Fruit fly (Drosophila melanogaster) Kc167 (cell line): ENCODE data around the gene CG31064.

Experiments used
- Myc ChIP-seq: fragments of >200 bp; optimal IDR thresholded peaks from 2 replicates; lab custom pipeline; 2017; ENCODE audit warnings: missing external identifiers
- Sin3A ChIP-seq: fragments of >200 bp; optimal IDR thresholded peaks from 2 replicates; lab custom pipeline; 2018; ENCODE audit warnings: missing external identifiers
- h ChIP-seq: fragments of >200 bp; optimal IDR thresholded peaks from 3 replicates; lab custom pipeline; 2018; ENCODE audit warnings: missing external identifiers
- insv ChIP-seq: fragments of >200 bp; optimal IDR thresholded peaks from 3 replicates; lab custom pipeline; 2018; ENCODE audit warnings: missing external identifiers
- psq ChIP-seq: fragments of >200 bp; optimal IDR thresholded peaks from 2 replicates; lab custom pipeline; 2017; ENCODE audit warnings: missing external identifiers
- ttk ChIP-seq: sonication (Bioruptor generic); optimal IDR thresholded peaks from 2 replicates; lab custom pipeline; 2017; ENCODE audit warnings: missing external identifiers

The CG31064 gene

DNA sequence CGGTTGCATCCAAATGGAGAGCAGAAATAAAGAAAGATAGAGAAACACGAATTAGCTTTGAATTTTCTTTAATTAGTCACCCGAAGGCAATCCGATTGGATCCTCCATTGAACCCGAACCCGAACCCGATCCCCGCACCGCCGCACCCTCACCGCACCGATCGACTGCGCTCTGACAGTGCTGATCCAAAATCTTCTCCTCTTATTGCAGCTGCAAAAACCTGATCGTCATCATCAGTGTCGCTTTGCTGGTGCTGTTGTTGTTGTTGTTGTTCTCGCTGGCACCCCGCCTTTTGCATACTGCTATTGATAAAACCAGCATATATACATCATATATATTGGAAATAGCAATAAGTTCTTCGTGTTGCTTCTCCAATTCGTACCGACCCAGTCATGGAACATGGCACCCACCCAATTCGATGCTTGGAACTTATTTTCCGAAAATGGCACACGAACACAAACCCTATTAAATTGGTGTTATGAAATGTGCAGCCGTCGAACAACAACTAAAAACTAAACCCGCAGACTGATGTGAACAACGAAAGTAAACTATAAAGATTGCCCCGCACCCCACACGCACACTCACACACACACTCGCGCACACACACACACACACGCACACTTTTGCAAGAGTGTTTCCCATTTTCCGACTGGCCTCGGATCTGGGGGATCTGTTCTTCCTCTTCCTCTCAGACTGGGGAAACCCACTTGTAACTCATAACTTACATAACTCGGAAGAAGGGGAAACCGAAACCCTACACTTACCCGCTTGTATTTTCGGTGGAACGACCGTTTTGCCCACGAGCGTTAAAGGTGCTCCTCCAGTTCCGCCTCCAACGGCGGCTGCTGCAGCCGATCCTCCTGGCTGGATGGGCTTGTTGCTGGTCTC is 31.7 kb upstream of the CG31064 start:
- TF ChIP-seq Sin3A, result no peak
- TF ChIP-seq psq (lab: Kevin White, UChicago), result no peak
- peak; percentile 94 for TF ChIP-seq ttk (lab: Kevin White, UChicago)
- no peak for TF ChIP-seq insv (lab: Kevin White, UChicago)
- no peak for TF ChIP-seq h (lab: Kevin White, UChicago)
- TF ChIP-seq Myc, result no peak

DNA sequence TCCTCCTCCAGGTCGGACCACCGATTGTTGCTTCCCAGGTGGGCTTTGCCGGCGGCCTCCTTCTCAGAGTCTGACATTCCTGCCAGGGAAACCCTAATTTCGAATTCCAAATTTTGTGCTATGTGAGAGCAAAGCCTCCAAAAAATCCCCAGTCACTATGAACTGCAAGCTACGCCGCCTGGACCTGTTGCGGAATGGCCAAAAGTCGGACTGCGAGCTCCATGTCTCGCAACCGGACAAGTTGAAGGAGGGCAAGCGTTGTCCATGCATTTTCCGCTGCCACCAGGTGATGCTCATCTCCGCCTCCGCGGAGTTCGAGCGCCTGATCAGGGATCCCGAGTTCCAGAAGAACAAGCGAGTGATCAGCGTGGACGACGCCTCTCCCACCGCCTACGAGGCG is 26.4 kb upstream of the CG31064 start, which contains the start of the genes CG14262 and CG14260:
TSS of gene CG14262 (minus strand) at position 101 of the 400 bp plus-strand sequence.
TSS of gene CG14260 (plus strand) at position 128 of the 400 bp plus-strand sequence.
- TF ChIP-seq Myc, result no peak

DNA sequence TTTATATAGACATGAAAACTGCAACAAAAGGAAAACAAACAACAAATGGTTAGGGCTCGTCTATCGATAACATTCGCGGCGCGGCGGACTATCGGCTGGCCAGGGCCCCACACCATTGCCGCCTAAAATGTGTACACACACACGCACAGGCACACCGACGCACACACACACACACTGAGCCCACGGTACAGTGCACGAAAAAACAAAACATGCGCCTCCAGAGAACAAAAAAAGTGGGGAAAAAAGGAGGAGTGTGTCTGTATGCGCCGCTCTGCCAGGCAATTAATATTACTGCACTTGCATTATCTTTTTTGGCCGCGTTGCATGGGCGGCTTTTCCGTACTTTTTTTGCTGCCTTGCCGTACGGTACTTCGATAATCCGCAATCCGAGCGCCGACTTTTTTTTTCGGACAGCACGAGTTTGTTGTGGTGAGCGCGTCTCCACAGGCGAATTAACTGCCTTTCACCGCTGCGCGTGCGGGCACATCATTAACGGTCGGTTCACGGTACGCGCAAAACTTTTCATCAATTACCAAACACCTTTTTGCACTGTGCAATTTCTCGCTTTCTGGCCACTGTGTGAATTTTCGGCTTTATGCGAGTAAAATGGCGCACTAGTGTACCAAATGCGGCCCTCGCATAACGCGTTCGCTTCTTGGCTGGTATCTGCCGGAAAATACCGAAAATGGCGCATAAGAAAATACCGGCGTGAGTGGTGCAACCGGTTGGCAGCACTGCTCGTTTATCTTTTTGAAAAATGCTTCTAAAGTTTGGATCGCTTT is 24.7 kb upstream of the CG31064 start, which contains the start of gene woc:
TSS of gene woc (minus strand) at position 622 of the 782 bp plus-strand sequence.
- no peak for TF ChIP-seq insv (lab: Kevin White, UChicago)
- no peak for TF ChIP-seq psq (lab: Kevin White, UChicago)
- no peak for TF ChIP-seq Myc
- TF ChIP-seq h (lab: Kevin White, UChicago), result no peak
- no peak for TF ChIP-seq Sin3A
- TF ChIP-seq ttk (lab: Kevin White, UChicago), result no peak

DNA sequence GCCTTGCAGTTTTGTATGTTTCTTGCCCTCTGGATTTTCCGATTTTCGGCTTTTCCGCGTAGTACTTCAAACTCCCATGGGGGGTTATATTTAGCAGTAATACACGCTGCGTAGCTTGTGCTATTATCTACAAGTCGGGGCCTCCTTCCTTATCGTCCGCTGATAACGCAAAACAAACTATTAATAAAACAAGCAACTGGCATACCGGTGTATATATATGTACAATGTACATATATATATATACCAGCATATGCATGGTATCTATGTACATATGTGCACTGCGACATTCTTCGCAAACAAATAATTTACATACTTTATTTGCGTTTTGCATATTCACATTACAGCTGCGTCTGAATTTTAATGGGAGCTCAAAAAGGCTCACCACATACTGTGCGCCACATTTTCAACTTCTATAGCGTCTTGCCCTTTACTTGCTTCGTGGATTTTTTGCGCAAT is 15.1 kb upstream of the CG31064 start:
- TF ChIP-seq psq (lab: Kevin White, UChicago) (no peak), Myc (no peak), Sin3A (no peak), insv (lab: Kevin White, UChicago) (no peak), ttk (lab: Kevin White, UChicago) (no peak), h (lab: Kevin White, UChicago) (no peak)

DNA sequence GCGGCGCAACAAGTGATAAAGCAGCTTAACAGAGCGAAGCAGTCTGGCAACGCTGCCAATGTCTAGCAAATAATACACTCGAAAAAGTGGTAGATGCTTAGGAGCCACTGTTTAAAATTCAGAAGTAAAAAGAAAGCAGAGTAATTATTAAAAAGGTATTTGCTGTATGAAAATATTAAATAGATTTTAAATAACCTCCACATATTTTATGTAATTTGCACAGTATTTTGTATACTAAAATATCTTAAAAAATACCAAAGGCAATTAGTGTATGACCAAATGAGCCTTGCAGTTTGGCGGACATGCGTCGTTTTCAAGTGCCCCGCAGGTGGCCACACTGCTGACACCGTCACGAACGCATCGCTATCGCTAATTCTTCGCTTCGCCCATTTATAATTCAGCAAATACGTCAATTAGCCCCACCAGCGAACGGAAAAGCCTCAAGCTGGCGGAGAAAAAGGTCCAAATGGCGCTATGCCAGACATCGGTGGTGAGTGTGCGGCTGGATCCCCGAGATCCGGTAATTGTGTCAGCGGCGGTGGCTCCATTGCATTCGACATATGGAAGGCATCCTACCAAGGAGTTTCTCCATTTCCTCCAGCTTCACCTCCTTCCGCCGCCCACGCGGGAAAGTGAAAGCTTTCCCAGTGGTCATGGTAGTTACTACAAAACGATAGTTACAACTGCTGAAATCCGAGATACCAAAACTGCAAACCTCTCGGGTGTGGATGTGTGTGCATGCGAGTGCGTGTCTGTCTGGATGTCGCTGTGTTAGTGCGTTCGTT is 14.4 kb upstream of the CG31064 start, which contains the start of gene pll:
TSS of gene pll (minus strand) at position 47 of the 785 bp plus-strand sequence.
- no peak for TF ChIP-seq h (lab: Kevin White, UChicago)
- no peak for TF ChIP-seq Sin3A
- no peak for TF ChIP-seq psq (lab: Kevin White, UChicago)
- TF ChIP-seq Myc, result no peak
- TF ChIP-seq ttk (lab: Kevin White, UChicago), result no peak
- no peak for TF ChIP-seq insv (lab: Kevin White, UChicago)

DNA sequence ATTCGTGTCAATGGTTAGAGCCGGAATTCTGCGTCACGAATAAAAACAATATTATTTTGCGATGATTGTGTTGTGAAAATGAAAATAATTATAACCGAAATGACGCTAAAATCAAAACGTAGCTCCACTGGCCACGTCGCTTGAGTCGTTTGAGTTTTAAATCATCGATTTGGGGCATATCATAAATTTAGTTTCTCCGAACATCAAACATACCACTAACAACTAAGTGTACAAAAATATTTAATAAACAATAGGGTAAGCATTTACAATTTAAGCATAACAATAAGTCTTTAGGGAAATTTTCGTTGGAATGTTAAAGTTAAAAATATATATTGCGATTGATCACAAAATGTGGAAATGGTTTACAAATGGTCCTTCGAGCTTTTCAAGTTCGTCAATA is 12.0 kb upstream of the CG31064 start, which contains the start of the genes TTLL6B and TfIIA-L:
TSS of gene TTLL6B (minus strand) at position 101 of the 400 bp plus-strand sequence.
TSS of gene TfIIA-L (plus strand) at position 206 of the 400 bp plus-strand sequence.
- TF ChIP-seq Sin3A (no peak), insv (lab: Kevin White, UChicago) (no peak)

DNA sequence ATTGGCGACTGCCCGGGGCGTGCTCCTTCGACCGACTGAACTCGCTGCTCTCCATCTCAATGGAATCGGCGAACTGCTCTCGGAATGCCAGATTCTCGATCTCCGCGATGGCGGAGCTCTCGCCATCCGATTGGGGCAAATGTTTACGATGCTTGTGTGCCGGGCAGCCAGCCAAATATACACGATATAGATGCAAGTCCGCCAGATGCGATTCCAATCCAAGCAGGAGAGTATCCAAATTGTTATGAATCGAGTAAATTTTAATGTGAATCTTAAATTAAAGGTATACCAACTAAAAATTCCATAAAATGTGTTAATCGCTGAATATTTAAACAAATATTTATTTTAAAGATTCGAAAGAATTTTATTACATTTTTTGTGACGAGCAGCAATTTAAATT is 9.0 kb upstream of the CG31064 start, which contains the start of gene CG5984:
TSS of gene CG5984 (minus strand) at position 101 of the 400 bp plus-strand sequence.
- TF ChIP-seq h (lab: Kevin White, UChicago) (no peak), ttk (lab: Kevin White, UChicago) (no peak), insv (lab: Kevin White, UChicago) (no peak), Sin3A (no peak)

DNA sequence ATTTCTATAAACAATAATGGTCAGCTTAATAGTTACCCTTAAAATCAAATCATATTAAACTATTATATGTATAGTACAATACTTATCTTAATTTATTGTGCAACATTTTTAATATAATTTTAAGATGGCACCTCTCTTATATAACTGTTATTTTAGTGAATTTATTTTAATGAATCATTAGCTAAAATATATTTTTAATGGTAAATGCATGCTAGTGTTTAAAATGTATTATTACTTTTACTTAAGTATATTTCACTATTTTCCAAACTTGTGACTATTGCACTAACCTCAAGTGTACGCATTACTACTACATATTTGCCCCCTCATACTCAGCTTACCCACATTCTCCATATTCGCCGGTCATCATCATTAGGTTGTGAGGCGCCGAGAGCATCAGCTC is 7.4 kb upstream of the CG31064 start:
- TF ChIP-seq Myc (no peak), h (lab: Kevin White, UChicago) (no peak), psq (lab: Kevin White, UChicago) (no peak)

DNA sequence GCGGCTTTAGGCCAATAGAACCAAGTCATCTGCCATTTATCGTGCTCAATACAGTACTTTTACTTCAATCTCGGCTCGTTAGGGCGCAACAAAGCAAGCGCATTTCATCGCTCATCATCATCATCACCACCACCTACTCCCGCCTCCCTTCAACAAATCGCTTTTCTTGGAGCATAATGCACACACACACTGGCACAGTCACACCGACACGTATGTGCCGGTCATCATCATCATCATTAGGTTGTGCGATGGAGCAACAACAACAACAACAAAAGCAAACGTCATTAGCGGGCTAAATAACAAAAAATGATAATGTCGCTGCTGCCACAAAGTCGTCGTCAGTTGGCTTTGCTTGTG is 6.5 kb upstream of the CG31064 start:
- TF ChIP-seq Sin3A, result no peak
- TF ChIP-seq Myc, result no peak
- no peak for TF ChIP-seq insv (lab: Kevin White, UChicago)
- TF ChIP-seq h (lab: Kevin White, UChicago), result no peak
- no peak for TF ChIP-seq psq (lab: Kevin White, UChicago)
- no peak for TF ChIP-seq ttk (lab: Kevin White, UChicago)

DNA sequence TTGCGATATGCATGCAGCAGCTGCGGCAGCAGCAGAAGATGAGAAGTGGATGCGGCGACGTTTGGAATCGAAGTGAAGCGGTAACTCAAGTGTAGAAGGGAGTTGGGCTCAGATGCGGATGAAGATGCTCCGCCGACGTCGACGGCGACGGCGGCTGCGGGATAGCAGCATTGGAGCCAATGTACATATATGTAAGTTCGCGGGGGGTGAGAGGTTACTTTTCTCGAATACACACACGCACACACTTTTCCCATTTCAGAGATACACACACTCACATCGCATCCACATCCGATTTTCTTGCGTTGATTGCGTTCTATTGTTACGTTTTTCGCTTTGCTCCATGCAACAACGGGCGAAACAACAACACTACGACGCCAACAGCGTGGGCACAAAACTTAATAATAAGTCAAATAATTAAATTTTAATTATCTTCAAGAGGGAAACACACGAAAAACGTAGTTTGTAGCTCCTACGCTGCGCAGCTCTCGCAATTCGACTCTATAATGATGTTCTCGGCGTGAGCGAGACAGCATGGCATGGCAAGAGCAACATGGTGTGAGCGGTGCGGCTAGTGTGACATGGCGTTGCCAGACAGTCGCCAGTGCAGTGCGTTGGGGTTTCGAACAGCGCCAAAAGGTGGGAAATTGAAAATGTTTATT is 6.0 kb upstream of the CG31064 start, which contains the start of gene CG18766:
TSS of gene CG18766 (minus strand) at position 508 of the 659 bp plus-strand sequence.
- no peak for TF ChIP-seq Sin3A
- TF ChIP-seq Myc, result no peak
- no peak for TF ChIP-seq psq (lab: Kevin White, UChicago)
- TF ChIP-seq ttk (lab: Kevin White, UChicago), result no peak
- no peak for TF ChIP-seq h (lab: Kevin White, UChicago)
- no peak for TF ChIP-seq insv (lab: Kevin White, UChicago)

DNA sequence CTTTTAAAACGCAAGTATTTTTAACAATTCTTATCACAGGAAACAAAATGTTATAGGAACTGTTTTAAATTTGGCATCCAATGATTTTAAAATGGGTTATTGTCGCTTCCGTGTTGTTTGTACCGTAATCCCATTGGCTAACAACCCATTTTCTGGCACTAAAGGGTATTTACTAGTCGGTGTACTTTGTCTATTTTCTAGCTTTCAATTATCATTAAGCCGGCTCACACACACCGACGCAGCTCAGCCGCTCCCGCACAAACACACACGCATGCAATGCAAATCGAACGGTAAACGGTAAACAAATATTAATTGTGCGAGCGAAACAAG is 5.5 kb upstream of the CG31064 start:
- TF ChIP-seq insv (lab: Kevin White, UChicago), result no peak
- TF ChIP-seq Sin3A, result no peak
- TF ChIP-seq Myc, result no peak
- no peak for TF ChIP-seq ttk (lab: Kevin White, UChicago)
- TF ChIP-seq psq (lab: Kevin White, UChicago), result no peak
- TF ChIP-seq h (lab: Kevin White, UChicago), result no peak
